Worm (Caenorhabditis elegans) whole organism, L3 larva: ENCODE data around the gene Y67H2A.2.

Experiments
- R02D3.7 ChIP-seq: fragments of 150-350 bp; optimal IDR thresholded peaks from 2 replicates; lab custom pipeline; 2014; ENCODE audit warnings: missing biosample characterization, missing genetic modification characterization
- ZK546.5 ChIP-seq: sonication (generic microtip); optimal IDR thresholded peaks from 2 replicates; lab custom pipeline; 2017; ENCODE audit warnings: missing biosample characterization, missing genetic modification characterization
- aly-2 ChIP-seq: fragments of 150-350 bp; optimal IDR thresholded peaks from 2 replicates; lab custom pipeline; 2014; ENCODE audit warnings: missing biosample characterization, missing genetic modification characterization
- ama-1 ChIP-seq: fragments of 150-350 bp; optimal IDR thresholded peaks from 2 replicates; lab custom pipeline; 2018
- ceh-16 ChIP-seq: sonication (generic microtip); optimal IDR thresholded peaks from 2 replicates; lab custom pipeline; 2017; ENCODE audit warnings: missing biosample characterization, missing genetic modification characterization
- ceh-28 ChIP-seq: fragments of 150-350 bp; optimal IDR thresholded peaks from 2 replicates; lab custom pipeline; 2014; ENCODE audit warnings: missing biosample characterization, missing genetic modification reagents, missing genetic modification characterization
- ceh-82 ChIP-seq: fragments of 150-350 bp; optimal IDR thresholded peaks from 2 replicates; lab custom pipeline; 2014; ENCODE audit warnings: missing biosample characterization, missing genetic modification characterization
- ceh-9 ChIP-seq: sonication (generic microtip); optimal IDR thresholded peaks from 2 replicates; lab custom pipeline; 2018; ENCODE audit warnings: missing biosample characterization, missing genetic modification characterization
- daf-12 ChIP-seq: fragments of 150-350 bp; optimal IDR thresholded peaks from 2 replicates; lab custom pipeline; 2014; ENCODE audit warnings: missing biosample characterization, missing genetic modification reagents, missing genetic modification characterization
- egl-27 ChIP-seq: sonication (generic microtip); optimal IDR thresholded peaks from 4 replicates; lab custom pipeline; 2017; ENCODE audit warnings: missing biosample characterization, missing genetic modification reagents, missing genetic modification characterization
- egl-5 ChIP-seq: fragments of 150-350 bp; optimal IDR thresholded peaks from 2 replicates; lab custom pipeline; 2017; ENCODE audit warnings: missing biosample characterization, missing genetic modification reagents, missing genetic modification characterization, inconsistent platforms
- elt-1 ChIP-seq: fragments of 150-350 bp; optimal IDR thresholded peaks from 2 replicates; lab custom pipeline; 2014; ENCODE audit warnings: missing biosample characterization, missing genetic modification characterization
- elt-2 ChIP-seq: sonication (generic microtip); optimal IDR thresholded peaks from 2 replicates; lab custom pipeline; 2016; ENCODE audit warnings: missing genetic modification reagents, mild to moderate bottlenecking, missing genetic modification characterization, missing compliant biosample characterization
- elt-3 ChIP-seq, 3 experiments: fragments of 150-350 bp in 1 of 3; sonication (generic microtip) in 2 of 3; optimal IDR thresholded peaks; 2 replicates in 2 of 3; 4 replicates in 1 of 3; lab custom pipeline; 2014 to 2017; ENCODE audit warnings: missing biosample characterization in 3 of 3, missing genetic modification characterization in 3 of 3
- eor-1 ChIP-seq, 2 experiments: fragments of 150-350 bp; optimal IDR thresholded peaks; 2 replicates each; lab custom pipeline; 2014 to 2018; ENCODE audit warnings: missing biosample characterization in 2 of 2, missing genetic modification characterization in 2 of 2
- fkh-10 ChIP-seq: sonication (generic microtip); optimal IDR thresholded peaks from 2 replicates; lab custom pipeline; 2017; ENCODE audit warnings: missing biosample characterization, missing genetic modification reagents, missing genetic modification characterization
- fkh-2 ChIP-seq: fragments of 150-350 bp; optimal IDR thresholded peaks from 2 replicates; lab custom pipeline; 2014; ENCODE audit warnings: missing biosample characterization, missing genetic modification reagents, missing genetic modification characterization
- fos-1 ChIP-seq: fragments of 150-350 bp; optimal IDR thresholded peaks from 2 replicates; lab custom pipeline; 2014; ENCODE audit warnings: missing biosample characterization, missing genetic modification characterization
- hmg-11 ChIP-seq: sonication (generic microtip); optimal IDR thresholded peaks from 2 replicates; lab custom pipeline; 2016; ENCODE audit warnings: missing genetic modification characterization, missing compliant biosample characterization
- jun-1 ChIP-seq: fragments of 150-350 bp; optimal IDR thresholded peaks from 2 replicates; lab custom pipeline; 2014; ENCODE audit warnings: missing biosample characterization, missing genetic modification reagents, missing genetic modification characterization
- lin-15B ChIP-seq: fragments of 150-350 bp; optimal IDR thresholded peaks from 2 replicates; lab custom pipeline; 2014; ENCODE audit warnings: missing biosample characterization, missing genetic modification characterization
- lin-39 ChIP-seq: fragments of 150-350 bp; optimal IDR thresholded peaks from 2 replicates; lab custom pipeline; 2018; ENCODE audit warnings: missing biosample characterization, missing genetic modification reagents, missing genetic modification characterization
- lsy-12 ChIP-seq: sonication (generic microtip); optimal IDR thresholded peaks from 2 replicates; lab custom pipeline; 2016; ENCODE audit warnings: mild to moderate bottlenecking, missing genetic modification characterization, missing compliant biosample characterization
- mml-1 ChIP-seq: fragments of 150-350 bp; sonication (generic microtip); optimal IDR thresholded peaks from 3 replicates; lab custom pipeline; 2014; ENCODE audit warnings: missing biosample characterization, missing genetic modification characterization
- nfya-1 ChIP-seq: sonication (generic microtip); optimal IDR thresholded peaks from 2 replicates; lab custom pipeline; 2017; ENCODE audit warnings: missing genetic modification characterization, mild to moderate bottlenecking, missing compliant biosample characterization, antibody characterized with exemption, moderate library complexity; ENCODE audit not compliant: insufficient read depth
- nhr-11 ChIP-seq: fragments of 150-350 bp; optimal IDR thresholded peaks from 2 replicates; lab custom pipeline; 2014; ENCODE audit warnings: missing biosample characterization, missing genetic modification characterization
- nhr-12 ChIP-seq: fragments of 150-350 bp; optimal IDR thresholded peaks from 2 replicates; lab custom pipeline; 2014; ENCODE audit warnings: missing biosample characterization, missing genetic modification characterization
- nhr-23 ChIP-seq: fragments of 150-350 bp; optimal IDR thresholded peaks from 2 replicates; lab custom pipeline; 2014; ENCODE audit warnings: missing biosample characterization, missing genetic modification reagents, missing genetic modification characterization
- nhr-237 ChIP-seq: fragments of 150-350 bp; optimal IDR thresholded peaks from 2 replicates; lab custom pipeline; 2014; ENCODE audit warnings: missing biosample characterization, missing genetic modification characterization
- nhr-25 ChIP-seq: sonication (generic microtip); optimal IDR thresholded peaks from 2 replicates; lab custom pipeline; 2017; ENCODE audit warnings: missing biosample characterization, missing genetic modification characterization
- nhr-28 ChIP-seq: fragments of 150-350 bp; optimal IDR thresholded peaks from 2 replicates; lab custom pipeline; 2014; ENCODE audit warnings: missing biosample characterization, missing genetic modification characterization
- nhr-43 ChIP-seq: sonication (generic microtip); optimal IDR thresholded peaks from 2 replicates; lab custom pipeline; 2016; ENCODE audit warnings: mild to moderate bottlenecking, missing genetic modification characterization, missing compliant biosample characterization; ENCODE audit not compliant: poor library complexity, severe bottlenecking
- nhr-67 ChIP-seq: fragments of 150-350 bp; optimal IDR thresholded peaks from 2 replicates; lab custom pipeline; 2014; ENCODE audit warnings: missing biosample characterization, missing genetic modification characterization
- nhr-76 ChIP-seq: fragments of 150-350 bp; sonication (generic microtip); optimal IDR thresholded peaks from 5 replicates; lab custom pipeline; 2014; ENCODE audit warnings: missing biosample characterization, missing genetic modification characterization
- nhr-77 ChIP-seq: fragments of 150-350 bp; optimal IDR thresholded peaks from 2 replicates; lab custom pipeline; 2014; ENCODE audit warnings: missing biosample characterization, missing genetic modification characterization
- pha-4 ChIP-seq: fragments of 150-350 bp; optimal IDR thresholded peaks from 2 replicates; lab custom pipeline; 2014; ENCODE audit warnings: missing biosample characterization, missing genetic modification reagents, missing genetic modification characterization
- pqm-1 ChIP-seq: fragments of 150-350 bp; optimal IDR thresholded peaks from 2 replicates; lab custom pipeline; 2017; ENCODE audit warnings: missing biosample characterization, missing genetic modification characterization, inconsistent platforms
- sea-2 ChIP-seq: fragments of 150-350 bp; sonication (generic microtip); optimal IDR thresholded peaks from 4 replicates; lab custom pipeline; 2014; ENCODE audit warnings: missing biosample characterization, missing genetic modification reagents, missing genetic modification characterization
- skn-1 ChIP-seq: fragments of 150-350 bp; optimal IDR thresholded peaks from 2 replicates; lab custom pipeline; 2014; ENCODE audit warnings: missing biosample characterization, missing genetic modification characterization
- tbx-2 ChIP-seq: sonication (generic microtip); optimal IDR thresholded peaks from 2 replicates; lab custom pipeline; 2016; ENCODE audit warnings: mild to moderate bottlenecking, missing genetic modification characterization, missing compliant biosample characterization
- unc-39 ChIP-seq: sonication (generic microtip); optimal IDR thresholded peaks from 4 replicates; lab custom pipeline; 2017; ENCODE audit warnings: missing biosample characterization, missing genetic modification characterization
- unc-62 ChIP-seq: fragments of 150-350 bp; sonication (generic microtip); optimal IDR thresholded peaks from 4 replicates; lab custom pipeline; 2014; ENCODE audit warnings: missing biosample characterization, missing genetic modification reagents, missing genetic modification characterization
- zag-1 ChIP-seq: fragments of 150-350 bp; optimal IDR thresholded peaks from 2 replicates; lab custom pipeline; 2014; ENCODE audit warnings: missing biosample characterization, missing genetic modification characterization
- ztf-11 ChIP-seq: fragments of 150-350 bp; optimal IDR thresholded peaks from 2 replicates; lab custom pipeline; 2014; ENCODE audit warnings: missing biosample characterization, missing genetic modification characterization
- ztf-4 ChIP-seq: fragments of 150-350 bp; optimal IDR thresholded peaks from 2 replicates; lab custom pipeline; 2014; ENCODE audit warnings: missing biosample characterization, missing genetic modification characterization

The Y67H2A.2 gene

ce11 chrIV:13322429-13322828 is 24.8 kb upstream of the Y67H2A.2 start (continued):
- peak; percentile 57 for TF ChIP-seq jun-1 (tag; lab: Kevin White, UChicago)
- no peak for TF ChIP-seq ceh-16 (tag; lab: Kevin White, UChicago)
- TF ChIP-seq nhr-76 (tag; lab: Kevin White, UChicago), result peak; percentile 34
- TF ChIP-seq ceh-28 (tag; lab: Kevin White, UChicago), result peak; percentile 71
- TF ChIP-seq nhr-237 (tag; lab: Kevin White, UChicago), result no peak
- TF ChIP-seq, all 47 proteins: peak for 20

- TF ChIP-seq mml-1 (tag; lab: Kevin White, UChicago) (no peak), sea-2 (GFP tag; lab: Kevin White, UChicago) (no peak), ceh-28 (tag; lab: Kevin White, UChicago) (peak; percentile 91), ztf-11 (tag; lab: Kevin White, UChicago) (no peak), daf-12 (no peak), jun-1 (tag; lab: Kevin White, UChicago) (no peak)
These were observed 22.4 kb upstream of the Y67H2A.2 start for ce11 chrIV:13319886-13320650.

- TF ChIP-seq nfya-1 (tag; lab: Kevin White, UChicago) (peak; percentile 14), lsy-12 (tag; lab: Kevin White, UChicago) (peak; percentile 27), aly-2 (tag; lab: Kevin White, UChicago) (no peak), egl-5 (tag; lab: Kevin White, UChicago) (no peak), ztf-4 (tag; lab: Kevin White, UChicago) (no peak), unc-39 (tag; lab: Kevin White, UChicago) (no peak), fkh-10 (GFP tag; lab: Kevin White, UChicago) (no peak), nhr-25 (tag; lab: Kevin White, UChicago) (peak; percentile 20), nhr-67 (no peak), ZK546.5 (tag; lab: Kevin White, UChicago) (no peak), ceh-9 (no peak), pha-4 (tag; lab: Kevin White, UChicago) (peak; percentile 68), zag-1 (tag; lab: Kevin White, UChicago) (no peak), lin-15B (tag; lab: Kevin White, UChicago) (no peak), elt-1 (tag; lab: Kevin White, UChicago) (no peak), ceh-16 (tag; lab: Kevin White, UChicago) (no peak), elt-3 (tag; optimal IDR thresholded peaks at IDR 0.05; lab: Kevin White, UChicago) (peak; percentile 36 to 77 (median 50)), egl-27 (no peak), mml-1 (tag; lab: Kevin White, UChicago) (no peak), fkh-2 (tag; lab: Kevin White, UChicago) (no peak), nhr-12 (tag; lab: Kevin White, UChicago) (no peak), daf-12 (no peak), fos-1 (tag; lab: Kevin White, UChicago) (peak; percentile 57), R02D3.7 (peak; percentile 20), ceh-28 (tag; lab: Kevin White, UChicago) (peak; percentile 61), pqm-1 (tag; lab: Kevin White, UChicago) (peak; percentile 98), nhr-23 (peak; percentile 72), nhr-76 (tag; lab: Kevin White, UChicago) (peak; percentile 86), tbx-2 (tag; lab: Kevin White, UChicago) (no peak), nhr-28 (no peak), nhr-43 (tag; lab: Kevin White, UChicago) (peak; percentile 83), ama-1 (lab: Kevin White, UChicago) (no peak), jun-1 (tag; lab: Kevin White, UChicago) (peak; percentile 71), unc-62 (GFP tag; lab: Kevin White, UChicago) (no peak), ceh-82 (tag; lab: Kevin White, UChicago) (no peak), nhr-237 (tag; lab: Kevin White, UChicago) (no peak), skn-1 (peak; percentile 33), hmg-11 (no peak), nhr-11 (tag; lab: Kevin White, UChicago) (peak; percentile 13), lin-39 (no peak), eor-1 (tag; optimal IDR thresholded peaks at IDR 0.05; lab: Kevin White, UChicago) (no peak), elt-2 (tag; lab: Kevin White, UChicago) (peak; percentile 98), nhr-77 (tag; lab: Kevin White, UChicago) (no peak), sea-2 (GFP tag; lab: Kevin White, UChicago) (no peak)
These were observed 21.2 kb upstream of the Y67H2A.2 start for ce11 chrIV:13318773-13319172.
